Worm (Caenorhabditis elegans): Measurements from ENCODE around the gene T28A11.18.

Gene T28A11.18

ce11 chrV:3267950-3268349, at the start of gene T28A11.18:
Gene T28A11.18 (minus strand): TSS chrV:3268050.
- no peak for TF ChIP-seq ceh-8 (GFP tag; optimal IDR thresholded peaks at IDR 0.05)
- no peak for TF ChIP-seq lin-15B (tag; optimal IDR thresholded peaks at IDR 0.05)
- TF ChIP-seq zip-4 (GFP tag; optimal IDR thresholded peaks at IDR 0.05): no peak
- no peak for TF ChIP-seq nhr-19 (GFP tag; conservative IDR thresholded peaks at IDR 0.05)
- no peak for TF ChIP-seq skn-1 (tag; optimal IDR thresholded peaks at IDR 0.05)
- no peak for TF ChIP-seq nhr-237 (tag; optimal IDR thresholded peaks at IDR 0.05)
- no peak for TF ChIP-seq nhr-20 (tag; optimal IDR thresholded peaks at IDR 0.05)
- TF ChIP-seq snpc-4 (tag; optimal IDR thresholded peaks at IDR 0.05): no peak
- no peak for TF ChIP-seq elt-3 (tag; optimal IDR thresholded peaks at IDR 0.05)
- no peak for TF ChIP-seq rnt-1 (tag; optimal IDR thresholded peaks at IDR 0.05)
- no peak for TF ChIP-seq aha-1 (tag; optimal IDR thresholded peaks at IDR 0.05)
- TF ChIP-seq sup-37 (GFP tag; optimal IDR thresholded peaks at IDR 0.05): no peak
- no peak for TF ChIP-seq tbx-2 (tag; optimal IDR thresholded peaks at IDR 0.05)
- TF ChIP-seq fos-1 (tag; optimal IDR thresholded peaks at IDR 0.05): no peak
- no peak for TF ChIP-seq ama-1 (optimal IDR thresholded peaks at IDR 0.05)
- no peak for TF ChIP-seq nhr-47 (tag; optimal IDR thresholded peaks at IDR 0.05)
- TF ChIP-seq efl-3 (GFP tag; optimal IDR thresholded peaks at IDR 0.05): no peak
- TF ChIP-seq swsn-7 (tag; optimal IDR thresholded peaks at IDR 0.05): no peak

- TF ChIP-seq nhr-20 (tag; optimal IDR thresholded peaks at IDR 0.05) (no peak), nhr-85 (tag) (peak; percentile 69), mab-9 (GFP tag; IDR thresholded peaks at IDR 0.05) (no peak), blmp-1 (tag; optimal IDR thresholded peaks at IDR 0.05) (peak; percentile 37), skn-1 (tag; optimal IDR thresholded peaks at IDR 0.05) (no peak), grh-1 (GFP tag; IDR thresholded peaks at IDR 0.05) (peak; percentile 9; the same call in 1 of the 2 replicates), hlh-17 (GFP tag; optimal IDR thresholded peaks at IDR 0.05; ENCODE audit: borderline replicate concordance) (no peak)
These were observed 48.3 kb upstream of the T28A11.18 start, which contains the start of gene F35F10.1 for ce11 chrV:3316108-3316507. Gene F35F10.1 (plus strand): TSS chrV:3316307.

DNA sequence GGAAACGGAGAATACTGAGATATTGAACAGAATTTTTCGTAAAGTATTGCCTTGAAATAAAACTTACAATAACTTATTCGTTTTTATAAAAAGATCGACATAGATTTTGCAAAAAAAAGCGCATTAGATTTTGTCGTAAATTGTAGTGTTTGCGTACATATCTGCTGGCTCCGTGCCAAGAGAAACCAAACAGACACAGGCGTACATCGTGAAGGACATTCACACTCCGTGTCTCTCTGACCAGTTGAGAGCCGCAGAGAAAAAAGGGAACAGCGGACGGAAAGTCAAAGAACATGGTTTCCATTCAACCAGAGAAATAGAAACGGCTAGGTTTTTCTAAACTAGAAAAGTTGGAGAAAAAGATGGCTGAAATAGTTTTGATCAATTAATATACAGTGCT, 47.5 kb upstream of the T28A11.18 start, which contains the start of gene arrd-19:
TSS of gene arrd-19 (minus strand) at position 209 of the 400 bp plus-strand sequence.
- TF ChIP-seq unc-30 (tag; optimal IDR thresholded peaks at IDR 0.05) (no peak), nhr-90 (tag; optimal IDR thresholded peaks at IDR 0.05; ENCODE audit: poor library complexity) (peak; percentile 34), fkh-4 (tag; optimal IDR thresholded peaks at IDR 0.05; ENCODE audit: borderline replicate concordance) (no peak), unc-98 (GFP tag; IDR thresholded peaks at IDR 0.05) (no peak), nhr-12 (tag; optimal IDR thresholded peaks at IDR 0.05) (no peak), ceh-90 (tag; optimal IDR thresholded peaks at IDR 0.05) (no peak), aha-1 (tag; optimal IDR thresholded peaks at IDR 0.05) (no peak), fkh-10 (GFP tag; optimal IDR thresholded peaks at IDR 0.05) (no peak), lsy-2 (tag; optimal IDR thresholded peaks at IDR 0.05) (peak; percentile 75 to 81), pqm-1 (tag; optimal IDR thresholded peaks at IDR 0.05) (no peak), ama-1 (optimal IDR thresholded peaks at IDR 0.05) (no peak), sox-4 (tag; optimal IDR thresholded peaks at IDR 0.05) (no peak), nhr-76 (tag; optimal IDR thresholded peaks at IDR 0.05) (no peak), zag-1 (tag; optimal IDR thresholded peaks at IDR 0.05) (no peak), ceh-63 (GFP tag; optimal IDR thresholded peaks at IDR 0.05) (no peak), vab-15 (tag; optimal IDR thresholded peaks at IDR 0.05) (no peak), dpl-1 (GFP tag; optimal IDR thresholded peaks at IDR 0.05) (peak; percentile 46 to 76 (median 63)), nhr-71 (tag; optimal IDR thresholded peaks at IDR 0.05) (peak; percentile 88), ceh-8 (GFP tag; optimal IDR thresholded peaks at IDR 0.05) (no peak), nhr-84 (tag; optimal IDR thresholded peaks at IDR 0.05) (no peak), ztf-11 (tag; optimal IDR thresholded peaks at IDR 0.05) (no peak), sup-37 (GFP tag; optimal IDR thresholded peaks at IDR 0.05) (no peak), rnt-1 (tag; optimal IDR thresholded peaks at IDR 0.05) (peak; percentile 78), grh-1 (GFP tag; IDR thresholded peaks at IDR 0.05) (peak; percentile 72), unc-62 (GFP tag; optimal IDR thresholded peaks at IDR 0.05) (no peak), isw-1 (GFP tag; IDR thresholded peaks at IDR 0.05) (peak; percentile 38; the same call in 1 of the 2 replicates), lin-14 (GFP tag; optimal IDR thresholded peaks at IDR 0.05) (peak; percentile 98), jun-1 (tag; optimal IDR thresholded peaks at IDR 0.05) (peak; percentile 29), tbx-2 (tag; optimal IDR thresholded peaks at IDR 0.05) (peak; percentile 73), dsc-1 (tag; optimal IDR thresholded peaks at IDR 0.05) (peak; percentile 46), nhr-47 (tag; optimal IDR thresholded peaks at IDR 0.05) (peak; percentile 69), nhr-28 (tag; optimal IDR thresholded peaks at IDR 0.05) (no peak), mdl-1 (tag; optimal IDR thresholded peaks at IDR 0.05) (peak in 1 of 2 experiments; percentile 71), pax-3 (tag; optimal IDR thresholded peaks at IDR 0.05) (no peak), mab-9 (GFP tag; IDR thresholded peaks at IDR 0.05) (peak; percentile 43; the same call in 1 of the 2 replicates)
